Fruit fly (Drosophila melanogaster) whole organism, embryonic: ENCODE results near the gene Delta.

Experiments used
- Atf6 ChIP-seq: fragments of 200-800 bp; sonication (Bioruptor generic); IDR thresholded peaks from 2 replicates; pipeline ENCODE4 v1.3.6; 2022; ENCODE audit warnings: missing biosample characterization, missing genetic modification characterization
- Bdp1 ChIP-seq: fragments of 200-800 bp; sonication (Bioruptor generic); optimal IDR thresholded peaks from 3 replicates; lab custom pipeline; 2016; ENCODE audit warnings: missing biosample characterization, missing genetic modification characterization
- CG1024 ChIP-seq: fragments of 200-800 bp; sonication (Bioruptor generic); IDR thresholded peaks from 2 replicates; pipeline ENCODE4 v1.3.6; 2022; ENCODE audit warnings: missing biosample characterization, missing genetic modification characterization
- CG10366 ChIP-seq: fragments of 200-800 bp; sonication (Bioruptor generic); IDR thresholded peaks from 2 replicates; pipeline ENCODE4 v1.3.6; 2022; ENCODE audit warnings: missing biosample characterization, missing genetic modification characterization
- CG12299 ChIP-seq: fragments of 200-800 bp; sonication (Bioruptor generic); optimal IDR thresholded peaks from 2 replicates; lab custom pipeline; 2018; ENCODE audit warnings: missing biosample characterization, mild to moderate bottlenecking, missing genetic modification characterization
- CG13287 ChIP-seq: fragments of 200-800 bp; sonication (Bioruptor generic); IDR thresholded peaks from 2 replicates; pipeline ENCODE4 v1.3.6; 2022; ENCODE audit warnings: missing biosample characterization, missing genetic modification characterization; ENCODE audit not compliant: partially characterized antibody
- CG15696 ChIP-seq: fragments of 200-800 bp; sonication (Bioruptor generic); optimal IDR thresholded peaks from 2 replicates; lab custom pipeline; 2019; ENCODE audit warnings: missing biosample characterization, mild to moderate bottlenecking, missing genetic modification characterization, moderate library complexity
- CG1603 ChIP-seq: fragments of 200-800 bp; sonication (Bioruptor generic); optimal IDR thresholded peaks from 2 replicates; lab custom pipeline; 2019; ENCODE audit warnings: missing biosample characterization, mild to moderate bottlenecking, missing genetic modification characterization, moderate library complexity
- CG1647 ChIP-seq: fragments of 200-800 bp; sonication (Bioruptor generic); optimal IDR thresholded peaks from 3 replicates; lab custom pipeline; 2016; ENCODE audit warnings: missing biosample characterization, missing genetic modification characterization
- CG17361 ChIP-seq: fragments of 200-800 bp; sonication (Bioruptor generic); IDR thresholded peaks from 3 replicates; pipeline ENCODE4 v1.3.6; 2022; ENCODE audit warnings: missing biosample characterization, missing genetic modification characterization
- CG18764 ChIP-seq: fragments of 200-800 bp; sonication (Bioruptor generic); optimal IDR thresholded peaks from 3 replicates; lab custom pipeline; 2016; ENCODE audit warnings: missing biosample characterization, missing genetic modification characterization
- CG2199 ChIP-seq: fragments of 200-800 bp; sonication (Bioruptor generic); IDR thresholded peaks from 3 replicates; pipeline ENCODE4 v1.3.6; 2022; ENCODE audit warnings: missing biosample characterization, missing genetic modification characterization
- CG2712 ChIP-seq: fragments of 200-800 bp; optimal IDR thresholded peaks from 3 replicates; lab custom pipeline; 2019; ENCODE audit warnings: missing biosample characterization, mild to moderate bottlenecking, missing genetic modification characterization, moderate library complexity
- CG3163 ChIP-seq: fragments of 200-800 bp; sonication (Bioruptor generic); optimal IDR thresholded peaks from 3 replicates; lab custom pipeline; 2016; ENCODE audit warnings: missing biosample characterization, missing genetic modification characterization
- CG33213 ChIP-seq: fragments of 200-800 bp; sonication (Bioruptor generic); optimal IDR thresholded peaks from 3 replicates; lab custom pipeline; 2016; ENCODE audit warnings: missing biosample characterization, missing genetic modification characterization
- CG9727 ChIP-seq: fragments of 200-800 bp; sonication (Bioruptor generic); optimal IDR thresholded peaks from 3 replicates; lab custom pipeline; 2017; ENCODE audit warnings: missing biosample characterization, mild to moderate bottlenecking, missing genetic modification characterization
- CTCF ChIP-seq: fragments of 200-800 bp; sonication (Bioruptor generic); optimal IDR thresholded peaks from 2 replicates; lab custom pipeline; 2017; ENCODE audit warnings: missing biosample characterization, mild to moderate bottlenecking, missing genetic modification characterization, moderate library complexity
- D ChIP-seq, 2 experiments: fragments of 200-800 bp in 1 of 2; fragments of >200 bp in 1 of 2; sonication (Bioruptor generic) in 1 of 2; optimal IDR thresholded peaks; 2 replicates in 1 of 2; 3 replicates in 1 of 2; lab custom pipeline; 2017; ENCODE audit warnings: mild to moderate bottlenecking in 1 of 2, missing biosample characterization in 1 of 2, missing genetic modification characterization in 1 of 2, missing genetic modification reagents in 1 of 2
- E2f2 ChIP-seq: fragments of 200-800 bp; sonication (Bioruptor generic); IDR thresholded peaks from 2 replicates; pipeline ENCODE4 v1.3.6; 2022; ENCODE audit warnings: missing biosample characterization, missing genetic modification characterization
- Ets65A ChIP-seq: fragments of 200-800 bp; sonication (Bioruptor generic); peaks from one replicate; lab custom pipeline; 2016; ENCODE audit warnings: missing biosample characterization, missing genetic modification characterization
- Hmx ChIP-seq: fragments of 200-800 bp; sonication (Bioruptor generic); optimal IDR thresholded peaks from 2 replicates; lab custom pipeline; 2016; ENCODE audit warnings: missing biosample characterization, missing genetic modification characterization
- Nf-YC ChIP-seq: fragments of 200-800 bp; optimal IDR thresholded peaks from 3 replicates; lab custom pipeline; 2019; ENCODE audit warnings: missing biosample characterization, mild to moderate bottlenecking, missing genetic modification characterization, moderate library complexity
- Oaz ChIP-seq: fragments of 200-800 bp; sonication (Bioruptor generic); IDR thresholded peaks from 2 replicates; pipeline ENCODE4 v1.3.6; 2022; ENCODE audit warnings: missing biosample characterization, missing genetic modification characterization
- Rx ChIP-seq: fragments of 200-800 bp; sonication (Bioruptor generic); IDR thresholded peaks from 2 replicates; pipeline ENCODE4 v1.3.6; 2022; ENCODE audit warnings: missing biosample characterization, missing genetic modification characterization
- Side ChIP-seq: fragments of 200-800 bp; sonication (Bioruptor generic); optimal IDR thresholded peaks from 2 replicates; lab custom pipeline; 2016; ENCODE audit warnings: missing biosample characterization, missing genetic modification characterization
- TFAM ChIP-seq: fragments of 200-800 bp; sonication (Bioruptor generic); optimal IDR thresholded peaks from 2 replicates; lab custom pipeline; 2017; ENCODE audit warnings: missing biosample characterization, missing genetic modification characterization, inconsistent platforms
- Vsx1 ChIP-seq: fragments of 200-800 bp; sonication (Bioruptor generic); optimal IDR thresholded peaks from 2 replicates; lab custom pipeline; 2017; ENCODE audit warnings: missing biosample characterization, mild to moderate bottlenecking, missing genetic modification characterization, missing genetic modification reagents
- az2 ChIP-seq: fragments of 200-800 bp; sonication (Bioruptor generic); optimal IDR thresholded peaks from 3 replicates; lab custom pipeline; 2016; ENCODE audit warnings: missing biosample characterization, missing genetic modification characterization
- btn ChIP-seq: fragments of 200-800 bp; sonication (Bioruptor generic); optimal IDR thresholded peaks from 2 replicates; lab custom pipeline; 2016; ENCODE audit warnings: missing biosample characterization, missing genetic modification characterization
- croc ChIP-seq: fragments of 200-800 bp; sonication (Bioruptor generic); conservative IDR thresholded peaks from 3 replicates; pipeline ENCODE4 v1.3.6; 2022; ENCODE audit warnings: missing biosample characterization, missing genetic modification characterization
- dm ChIP-seq: fragments of 200-800 bp; sonication (Bioruptor generic); optimal IDR thresholded peaks from 3 replicates; lab custom pipeline; 2016; ENCODE audit warnings: missing biosample characterization, missing genetic modification characterization
- dmrt11E ChIP-seq: fragments of 200-800 bp; sonication (Bioruptor generic); optimal IDR thresholded peaks from 3 replicates; lab custom pipeline; 2018; ENCODE audit warnings: missing biosample characterization, mild to moderate bottlenecking, missing genetic modification characterization, moderate library complexity
- fd96Cb ChIP-seq: fragments of 200-800 bp; sonication (Bioruptor generic); optimal IDR thresholded peaks from 2 replicates; lab custom pipeline; 2018; ENCODE audit warnings: missing biosample characterization, mild to moderate bottlenecking, missing genetic modification characterization, moderate library complexity
- gem ChIP-seq: fragments of 200-800 bp; sonication (Bioruptor generic); optimal IDR thresholded peaks from 2 replicates; lab custom pipeline; 2019; ENCODE audit warnings: missing biosample characterization, mild to moderate bottlenecking, missing genetic modification characterization, moderate library complexity
- her ChIP-seq: fragments of 200-800 bp; sonication (Bioruptor generic); optimal IDR thresholded peaks from 2 replicates; lab custom pipeline; 2016; ENCODE audit warnings: missing biosample characterization, missing genetic modification characterization
- mam ChIP-seq: fragments of 200-800 bp; sonication (Bioruptor generic); optimal IDR thresholded peaks from 3 replicates; lab custom pipeline; 2016; ENCODE audit warnings: missing biosample characterization, missing genetic modification characterization
- phol ChIP-seq: fragments of 200-800 bp; sonication (Bioruptor generic); optimal IDR thresholded peaks from 3 replicates; lab custom pipeline; 2018; ENCODE audit warnings: missing biosample characterization, mild to moderate bottlenecking, missing genetic modification characterization, moderate library complexity
- pita ChIP-seq: fragments of 200-800 bp; sonication (Bioruptor generic); optimal IDR thresholded peaks from 2 replicates; lab custom pipeline; 2017; ENCODE audit warnings: missing biosample characterization, mild to moderate bottlenecking, missing genetic modification characterization
- psq ChIP-seq: fragments of 200-800 bp; sonication (Bioruptor generic); optimal IDR thresholded peaks from 2 replicates; lab custom pipeline; 2017; ENCODE audit warnings: missing biosample characterization, missing genetic modification characterization
- rib ChIP-seq: fragments of 200-800 bp; sonication (Bioruptor generic); IDR thresholded peaks from 2 replicates; pipeline ENCODE4 v1.3.6; 2022; ENCODE audit warnings: missing biosample characterization, missing genetic modification characterization
- ro ChIP-seq: fragments of 200-800 bp; sonication (Bioruptor generic); IDR thresholded peaks from 2 replicates; pipeline ENCODE4 v1.3.6; 2022; ENCODE audit warnings: missing biosample characterization, missing genetic modification characterization
- sna ChIP-seq: fragments of 200-800 bp; sonication (Bioruptor generic); IDR thresholded peaks from 2 replicates; pipeline ENCODE4 v1.3.6; 2022; ENCODE audit warnings: missing biosample characterization, missing genetic modification characterization; ENCODE audit not compliant: partially characterized antibody
- sr ChIP-seq: fragments of 200-800 bp; sonication (Bioruptor generic); IDR thresholded peaks from 3 replicates; pipeline ENCODE4 v1.3.6; 2022; ENCODE audit warnings: missing biosample characterization, missing genetic modification characterization
- twi ChIP-seq: fragments of 200-800 bp; optimal IDR thresholded peaks from 2 replicates; lab custom pipeline; 2019; ENCODE audit warnings: missing biosample characterization, mild to moderate bottlenecking, missing genetic modification characterization, moderate library complexity

The Delta gene

DNA sequence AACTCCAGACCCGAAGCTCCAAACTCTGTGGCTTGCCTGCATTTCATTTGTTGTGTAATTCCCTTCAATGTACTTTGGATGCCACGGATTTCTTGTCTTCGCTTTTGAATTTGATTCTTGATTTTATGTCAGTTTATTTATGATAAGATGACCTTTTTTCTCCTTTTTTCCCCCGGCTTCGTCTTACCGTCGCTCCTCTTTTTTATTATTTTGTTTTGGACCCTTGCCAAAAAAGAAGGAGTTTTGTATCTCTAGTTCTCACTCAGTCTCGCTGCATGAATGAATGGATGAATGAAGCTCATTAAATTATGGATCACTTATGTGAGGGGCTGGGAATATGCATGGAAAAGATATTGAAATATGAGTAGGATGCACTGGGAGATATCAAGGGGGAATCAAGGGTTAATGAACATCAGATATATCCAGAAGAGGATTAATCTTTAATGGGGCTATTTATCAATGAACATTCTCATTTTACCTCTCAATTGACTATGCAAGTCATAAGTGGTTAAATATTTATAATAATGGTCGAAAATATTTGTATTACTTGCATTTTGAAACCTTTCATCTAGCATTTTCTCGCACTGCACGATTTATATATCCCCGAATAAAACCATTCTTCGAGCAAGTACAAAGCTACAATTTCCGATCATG, 26.1 kb downstream of the Delta start (continued):
- TF ChIP-seq Rx (GFP tag; lab: Robert Waterston, UW) (no peak), Ets65A (GFP tag; lab: Kevin White, UChicago) (peak; percentile 85), Bdp1 (GFP tag; lab: Kevin White, UChicago) (no peak), CG13287 (GFP tag; lab: Robert Waterston, UW) (no peak), CG1603 (tag; lab: Kevin White, UChicago) (peak; percentile 17), btn (GFP tag; lab: Kevin White, UChicago) (no peak), CG33213 (no peak), gem (peak; percentile 33), phol (tag; lab: Kevin White, UChicago) (peak; percentile 10), CG1024 (no peak), rib (GFP tag; lab: Robert Waterston, UW) (no peak), dm (GFP tag; lab: Kevin White, UChicago) (no peak), CG18764 (no peak), CG15696 (tag; lab: Kevin White, UChicago) (no peak), Vsx1 (no peak), CG1647 (GFP tag; lab: Kevin White, UChicago) (no peak), az2 (GFP tag; lab: Kevin White, UChicago) (no peak), her (GFP tag; lab: Kevin White, UChicago) (no peak), croc (no peak), Side (GFP tag; lab: Kevin White, UChicago) (no peak), CG2712 (tag; lab: Kevin White, UChicago) (peak; percentile 34), mam (GFP tag; lab: Kevin White, UChicago) (no peak), dmrt11E (peak; percentile 46), Atf6 (GFP tag; lab: Robert Waterston, UW) (no peak), D (optimal IDR thresholded peaks at IDR 0.05; lab: Kevin White, UChicago) (no peak), D (GFP tag; optimal IDR thresholded peaks at IDR 0.05; lab: Kevin White, UChicago) (peak; percentile 20), CG3163 (GFP tag; lab: Kevin White, UChicago) (no peak), fd96Cb (tag; lab: Kevin White, UChicago) (no peak), sna (GFP tag; lab: Robert Waterston, UW) (no peak), TFAM (no peak), pita (GFP tag; lab: Kevin White, UChicago) (no peak), ro (GFP tag; lab: Robert Waterston, UW) (no peak), CG10366 (no peak), twi (no peak), Nf-YC (tag; lab: Kevin White, UChicago) (no peak), psq (GFP tag; lab: Kevin White, UChicago) (no peak), Oaz (no peak), E2f2 (GFP tag; lab: Robert Waterston, UW) (no peak), sr (GFP tag; lab: Robert Waterston, UW) (no peak), Hmx (no peak), CG2199 (GFP tag; lab: Robert Waterston, UW) (no peak), CG12299 (tag; lab: Kevin White, UChicago) (no peak), CG17361 (0 out of 3 replicates have a peak, but pooled peaks have one; percentile 24), CTCF (GFP tag; lab: Kevin White, UChicago) (no peak), CG9727 (GFP tag; lab: Kevin White, UChicago) (no peak)
